Worm (Caenorhabditis elegans) whole organism, L4 larva: Measurements from ENCODE around the gene F49C5.16.

Experiments
- aly-2 ChIP-seq: sonication (generic microtip); optimal IDR thresholded peaks from 2 replicates; lab custom pipeline; 2018; ENCODE audit warnings: missing biosample characterization, missing genetic modification characterization
- lim-7 ChIP-seq: fragments of 200-800 bp; sonication (Bioruptor generic); IDR thresholded peaks from 2 replicates; pipeline ENCODE4 v1.3.6; 2022; ENCODE audit warnings: missing genetic modification characterization, missing compliant biosample characterization
- lsy-2 ChIP-seq, 2 experiments: fragments of 150-350 bp in 1 of 2; sonication (generic microtip) in 1 of 2; optimal IDR thresholded peaks; 2 replicates each; lab custom pipeline; 2014 to 2017; ENCODE audit warnings: missing biosample characterization in 2 of 2, missing genetic modification characterization in 2 of 2
- ztf-11 ChIP-seq: fragments of 150-350 bp; optimal IDR thresholded peaks from 2 replicates; lab custom pipeline; 2014; ENCODE audit warnings: missing biosample characterization, missing genetic modification characterization

ce11 chrII:12511866-12512265 is 35.8 kb upstream of the F49C5.16 start, which contains the start of gene srh-73:
- no peak for TF ChIP-seq lsy-2 (tag; optimal IDR thresholded peaks at IDR 0.05; lab: Kevin White, UChicago)
- no peak for TF ChIP-seq ztf-11 (tag; lab: Kevin White, UChicago)
- TF ChIP-seq lim-7, result no peak
- no peak for TF ChIP-seq aly-2 (tag; lab: Kevin White, UChicago)
